Worm (Caenorhabditis elegans) whole organism, young adult: ENCODE measurements around the gene B0348.1.

ENCODE experiments used
- Y53G8AR.9 ChIP-seq: fragments of 200-800 bp; sonication (Bioruptor generic); conservative IDR thresholded peaks from 2 replicates; pipeline ENCODE4 v1.3.6; 2022; ENCODE audit warnings: missing genetic modification reagents, missing genetic modification characterization, missing compliant biosample characterization
- Y67H2A.10 ChIP-seq: fragments of 200-800 bp; sonication (Bioruptor generic); conservative IDR thresholded peaks from 2 replicates; pipeline ENCODE4 v1.3.6; 2022; ENCODE audit warnings: missing genetic modification reagents, missing genetic modification characterization, missing compliant biosample characterization
- Y79H2A.3 ChIP-seq: fragments of 200-800 bp; sonication (Bioruptor generic); conservative IDR thresholded peaks from 2 replicates; pipeline ENCODE4 v1.3.6; 2022; ENCODE audit warnings: missing genetic modification reagents, missing genetic modification characterization, missing compliant biosample characterization
- ama-1 ChIP-seq, 3 experiments: fragments of 150-350 bp in 1 of 3; sonication (generic microtip) in 2 of 3; optimal IDR thresholded peaks; 2 replicates each; lab custom pipeline; 2014 to 2018; ENCODE audit warnings: missing biosample characterization in 2 of 3, missing genetic modification characterization in 2 of 3, missing genetic modification reagents in 2 of 3
- ceh-100 ChIP-seq: fragments of 200-800 bp; sonication (Bioruptor generic); IDR thresholded peaks from 2 replicates; pipeline ENCODE4 v1.3.6; 2022; ENCODE audit warnings: missing genetic modification reagents, missing genetic modification characterization, missing compliant biosample characterization
- dpl-1 ChIP-seq: fragments of 150-350 bp; optimal IDR thresholded peaks from 2 replicates; lab custom pipeline; 2014; ENCODE audit warnings: missing biosample characterization, missing genetic modification reagents, missing genetic modification characterization
- mes-4 ChIP-seq: sonication (generic microtip); optimal IDR thresholded peaks from 2 replicates; lab custom pipeline; 2016; ENCODE audit warnings: missing genotype, missing genetic modification characterization, missing compliant biosample characterization
- snpc-4 ChIP-seq, 5 experiments: fragments of 150-350 bp in 1 of 5; sonication (generic microtip) in 4 of 5; optimal IDR thresholded peaks; 2 replicates each; lab custom pipeline; 2014 to 2018; ENCODE audit warnings: missing genetic modification characterization in 5 of 5, missing biosample characterization in 3 of 5, antibody characterized with exemption in 2 of 5, mild to moderate bottlenecking in 2 of 5, missing compliant biosample characterization in 2 of 5, missing genotype in 2 of 5, moderate library complexity in 2 of 5, missing genetic modification reagents in 1 of 5
- unc-62 ChIP-seq: fragments of 150-350 bp; optimal IDR thresholded peaks from 2 replicates; lab custom pipeline; 2014; ENCODE audit warnings: missing biosample characterization, missing genetic modification reagents, missing genetic modification characterization
- xnd-1 ChIP-seq: sonication (generic microtip); optimal IDR thresholded peaks from 2 replicates; lab custom pipeline; 2016; ENCODE audit warnings: missing genotype, missing genetic modification reagents, missing genetic modification characterization, missing compliant biosample characterization
- ztf-26 ChIP-seq: sonication (generic microtip); optimal IDR thresholded peaks from 2 replicates; lab custom pipeline; 2017; ENCODE audit warnings: missing genetic modification characterization, missing compliant biosample characterization

ce11 chrV:28270-28669, 20.5 kb upstream of the B0348.1 start:
- TF ChIP-seq ama-1 (optimal IDR thresholded peaks at IDR 0.05; lab: Kevin White, UChicago), result no peak
- no peak for TF ChIP-seq ama-1 (GFP tag; optimal IDR thresholded peaks at IDR 0.05; lab: Kevin White, UChicago)
- no peak for TF ChIP-seq xnd-1 (tag; lab: Kevin White, UChicago)
- TF ChIP-seq ztf-26, result no peak
- no peak for TF ChIP-seq snpc-4 (GFP tag; optimal IDR thresholded peaks at IDR 0.05; lab: Kevin White, UChicago)
- TF ChIP-seq snpc-4 (tag; optimal IDR thresholded peaks at IDR 0.05; lab: Kevin White, UChicago), result no peak
- TF ChIP-seq Y79H2A.3 (GFP tag; lab: Robert Waterston, UW), result no peak
- TF ChIP-seq Y53G8AR.9 (GFP tag; lab: Robert Waterston, UW), result no peak
- TF ChIP-seq Y67H2A.10, result no peak
- TF ChIP-seq unc-62 (GFP tag; lab: Kevin White, UChicago), result no peak
- no peak for TF ChIP-seq ceh-100
- TF ChIP-seq dpl-1, result no peak
- no peak for TF ChIP-seq mes-4 (tag; lab: Kevin White, UChicago)
